Worm (Caenorhabditis elegans): ENCODE results near the gene tag-10.

DNA sequence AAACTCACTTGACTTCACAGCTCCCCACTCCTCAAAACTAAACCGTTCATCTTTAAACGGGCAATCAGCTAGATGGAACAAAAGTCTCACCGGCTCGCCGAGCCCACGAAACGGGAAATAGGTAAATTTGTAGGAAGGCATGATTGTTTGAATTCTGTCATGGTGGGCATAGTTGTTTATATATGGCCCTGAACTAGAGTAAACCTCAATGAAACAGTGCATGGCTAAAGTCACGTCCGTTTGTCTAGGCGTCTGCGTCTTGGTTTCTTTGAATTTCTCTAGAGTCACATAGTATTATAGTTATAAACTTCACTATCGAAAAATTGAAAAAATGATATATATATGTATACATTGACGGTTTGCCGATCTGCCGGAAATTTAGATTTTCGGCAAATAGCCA lies 5.4 kb upstream of the tag-10 start, which contains the start of gene gst-19:
- TF ChIP-seq nhr-237 (tag; optimal IDR thresholded peaks at IDR 0.05) (no peak), unc-55 (GFP tag; optimal IDR thresholded peaks at IDR 0.05) (no peak), elt-3 (tag; optimal IDR thresholded peaks at IDR 0.05) (no peak), lin-13 (GFP tag; optimal IDR thresholded peaks at IDR 0.05) (no peak), lin-11 (tag; optimal IDR thresholded peaks at IDR 0.05) (no peak), egl-27 (tag; optimal IDR thresholded peaks at IDR 0.05) (no peak)
